Worm (Caenorhabditis elegans) whole organism, L1 larva: ENCODE measurements around the gene C06A6.2.

Source experiments
- lin-13 ChIP-seq: fragments of 150-350 bp; optimal IDR thresholded peaks from 2 replicates; lab custom pipeline; 2014; ENCODE audit warnings: missing biosample characterization, missing genetic modification reagents, missing genetic modification characterization
- snpc-4 ChIP-seq: fragments of 150-350 bp; optimal IDR thresholded peaks from 2 replicates; lab custom pipeline; 2014; ENCODE audit warnings: missing biosample characterization, missing genetic modification characterization
- snu-23 ChIP-seq: sonication (generic microtip); optimal IDR thresholded peaks from 2 replicates; lab custom pipeline; 2016; ENCODE audit warnings: missing genetic modification characterization, missing compliant biosample characterization
- unc-62 ChIP-seq: fragments of 150-350 bp; optimal IDR thresholded peaks from 2 replicates; lab custom pipeline; 2014; ENCODE audit warnings: missing biosample characterization, missing genetic modification reagents, missing genetic modification characterization
- unc-86 ChIP-seq: sonication (generic microtip); optimal IDR thresholded peaks from 2 replicates; lab custom pipeline; 2016; ENCODE audit warnings: missing genetic modification characterization, missing compliant biosample characterization

- no peak for TF ChIP-seq unc-86
- no peak for TF ChIP-seq unc-62 (GFP tag; lab: Kevin White, UChicago)
- no peak for TF ChIP-seq lin-13 (GFP tag; lab: Kevin White, UChicago)
- no peak for TF ChIP-seq snpc-4 (tag; lab: Kevin White, UChicago)
- TF ChIP-seq snu-23 (GFP tag; lab: Kevin White, UChicago), result no peak
Measured at ce11 chrIV:7829275-7829938, 17.0 kb upstream of the C06A6.2 start, which contains the start of gene C06A6.4.
